Worm (Caenorhabditis elegans) whole organism, young adult: Measurements from ENCODE around the gene F21C10.18.

Experiments
- B0336.3 ChIP-seq: fragments of 200-800 bp; sonication (Bioruptor generic); IDR thresholded peaks from 2 replicates; pipeline ENCODE4 v1.3.6; 2022; ENCODE audit warnings: missing genetic modification characterization, missing compliant biosample characterization
- C17E4.6 ChIP-seq: fragments of 200-800 bp; sonication (Bioruptor generic); IDR thresholded peaks from 2 replicates; pipeline ENCODE4 v1.3.6; 2022; ENCODE audit warnings: missing genetic modification reagents, missing genetic modification characterization, missing compliant biosample characterization
- F10E7.11 ChIP-seq: sonication (generic microtip); optimal IDR thresholded peaks from 2 replicates; lab custom pipeline; 2017; ENCODE audit warnings: mild to moderate bottlenecking, missing genetic modification characterization, moderate library complexity, missing compliant biosample characterization
- F23B12.7 ChIP-seq: sonication (generic microtip); optimal IDR thresholded peaks from 2 replicates; lab custom pipeline; 2017; ENCODE audit warnings: missing genetic modification characterization, mild to moderate bottlenecking, missing compliant biosample characterization, antibody characterized with exemption, moderate library complexity; ENCODE audit not compliant: insufficient read depth
- F37B4.10 ChIP-seq: fragments of 200-800 bp; sonication (Bioruptor generic); IDR thresholded peaks from 2 replicates; pipeline ENCODE4 v1.3.6; 2022; ENCODE audit warnings: missing genetic modification characterization, missing compliant biosample characterization
- F57C9.4 ChIP-seq: sonication (generic microtip); optimal IDR thresholded peaks from 2 replicates; lab custom pipeline; 2017; ENCODE audit warnings: mild to moderate bottlenecking, missing genetic modification characterization, missing compliant biosample characterization
- T26A5.8 ChIP-seq: sonication (generic microtip); optimal IDR thresholded peaks from 2 replicates; lab custom pipeline; 2016; ENCODE audit warnings: missing genetic modification characterization, missing compliant biosample characterization
- Y67H2A.10 ChIP-seq: fragments of 200-800 bp; sonication (Bioruptor generic); conservative IDR thresholded peaks from 2 replicates; pipeline ENCODE4 v1.3.6; 2022; ENCODE audit warnings: missing genetic modification reagents, missing genetic modification characterization, missing compliant biosample characterization
- Y95B8A.8 ChIP-seq: fragments of 200-800 bp; sonication (Bioruptor generic); IDR thresholded peaks from 2 replicates; pipeline ENCODE4 v1.3.6; 2022; ENCODE audit warnings: missing genetic modification reagents, missing genetic modification characterization, missing compliant biosample characterization
- ama-1 ChIP-seq, 3 experiments: fragments of 150-350 bp in 1 of 3; sonication (generic microtip) in 2 of 3; optimal IDR thresholded peaks; 2 replicates each; lab custom pipeline; 2014 to 2018; ENCODE audit warnings: missing biosample characterization in 2 of 3, missing genetic modification characterization in 2 of 3, missing genetic modification reagents in 2 of 3
- aptf-2 ChIP-seq: fragments of 200-800 bp; sonication (Bioruptor generic); conservative IDR thresholded peaks from 2 replicates; pipeline ENCODE4 v1.3.6; 2022; ENCODE audit warnings: missing genetic modification reagents, missing genetic modification characterization, missing compliant biosample characterization
- atf-7 ChIP-seq: sonication (generic microtip); optimal IDR thresholded peaks from 2 replicates; lab custom pipeline; 2017; ENCODE audit warnings: mild to moderate bottlenecking, missing genetic modification characterization, missing compliant biosample characterization
- attf-3 ChIP-seq: fragments of 200-800 bp; sonication (Bioruptor generic); conservative IDR thresholded peaks from 2 replicates; pipeline ENCODE4 v1.3.6; 2022; ENCODE audit warnings: missing genetic modification reagents, missing genetic modification characterization, missing compliant biosample characterization
- ccch-3 ChIP-seq: fragments of 200-800 bp; sonication (Bioruptor generic); optimal IDR thresholded peaks from 2 replicates; lab custom pipeline; 2018; ENCODE audit warnings: mild to moderate bottlenecking, missing genetic modification characterization, missing compliant biosample characterization
- cebp-1 ChIP-seq, 2 experiments: fragments of 200-800 bp in 1 of 2; sonication (Bioruptor generic) in 1 of 2; sonication (generic microtip) in 1 of 2; IDR thresholded peaks in 1 of 2; optimal IDR thresholded peaks in 1 of 2; 2 replicates each; pipeline versions ENCODE4 v1.3.6 to Lab custom; 2017 to 2022; ENCODE audit warnings: missing compliant biosample characterization in 2 of 2, missing genetic modification characterization in 2 of 2, mild to moderate bottlenecking in 1 of 2, missing genetic modification reagents in 1 of 2, moderate library complexity in 1 of 2
- ceh-40 ChIP-seq: fragments of 200-800 bp; sonication (Bioruptor generic); IDR thresholded peaks from 2 replicates; pipeline ENCODE4 v1.3.6; 2022; ENCODE audit warnings: missing genetic modification characterization, missing compliant biosample characterization
- ceh-58 ChIP-seq: fragments of 200-800 bp; sonication (Bioruptor generic); IDR thresholded peaks from 2 replicates; pipeline ENCODE4 v1.3.6; 2022; ENCODE audit warnings: missing genetic modification characterization, missing compliant biosample characterization
- ceh-91 ChIP-seq: fragments of 200-800 bp; sonication (Bioruptor generic); IDR thresholded peaks from 2 replicates; pipeline ENCODE4 v1.3.6; 2022; ENCODE audit warnings: missing genetic modification reagents, missing genetic modification characterization, missing compliant biosample characterization
- chd-7 ChIP-seq: sonication (generic microtip); optimal IDR thresholded peaks from 2 replicates; lab custom pipeline; 2016; ENCODE audit warnings: mild to moderate bottlenecking, missing genetic modification characterization, moderate library complexity, missing compliant biosample characterization
- die-1 ChIP-seq: sonication (generic microtip); optimal IDR thresholded peaks from 2 replicates; lab custom pipeline; 2016; ENCODE audit warnings: missing genotype, mild to moderate bottlenecking, missing genetic modification characterization, missing compliant biosample characterization
- egl-44 ChIP-seq: fragments of 200-800 bp; sonication (Bioruptor generic); IDR thresholded peaks from 2 replicates; pipeline ENCODE4 v1.3.6; 2022; ENCODE audit warnings: missing genetic modification reagents, missing genetic modification characterization, missing compliant biosample characterization
- ets-4 ChIP-seq: fragments of 200-800 bp; sonication (Bioruptor generic); optimal IDR thresholded peaks from 2 replicates; lab custom pipeline; 2018; ENCODE audit warnings: mild to moderate bottlenecking, missing genetic modification characterization, missing compliant biosample characterization
- hmg-1.2 ChIP-seq: fragments of 200-800 bp; sonication (Bioruptor generic); IDR thresholded peaks from 2 replicates; pipeline ENCODE4 v1.3.6; 2022; ENCODE audit warnings: missing genetic modification reagents, missing genetic modification characterization, missing compliant biosample characterization
- let-607 ChIP-seq, 2 experiments: fragments of 200-800 bp in 1 of 2; sonication (Bioruptor generic) in 1 of 2; sonication (generic microtip) in 1 of 2; optimal IDR thresholded peaks; 2 replicates each; lab custom pipeline; 2016 to 2018; ENCODE audit warnings: mild to moderate bottlenecking in 2 of 2, missing compliant biosample characterization in 2 of 2, missing genetic modification characterization in 2 of 2, moderate library complexity in 2 of 2, missing genotype in 1 of 2
- lin-35 ChIP-seq, 3 experiments: fragments of 150-350 bp in 2 of 3; sonication (generic microtip) in 1 of 3; optimal IDR thresholded peaks; 2 replicates each; lab custom pipeline; 2014 to 2018; ENCODE audit warnings: missing biosample characterization in 3 of 3, missing genetic modification characterization in 3 of 3, missing genetic modification reagents in 3 of 3
- lin-40 ChIP-seq: sonication (generic microtip); optimal IDR thresholded peaks from 2 replicates; lab custom pipeline; 2016; ENCODE audit warnings: missing genetic modification characterization, mild to moderate bottlenecking, missing compliant biosample characterization, missing genotype, missing genetic modification reagents
- lin-54 ChIP-seq: fragments of 200-800 bp; sonication (Bioruptor generic); optimal IDR thresholded peaks from 2 replicates; lab custom pipeline; 2018; ENCODE audit warnings: mild to moderate bottlenecking, missing genetic modification characterization, missing compliant biosample characterization
- lsy-27 ChIP-seq: sonication (generic microtip); optimal IDR thresholded peaks from 2 replicates; lab custom pipeline; 2017; ENCODE audit warnings: missing genetic modification characterization, mild to moderate bottlenecking, missing compliant biosample characterization, antibody characterized with exemption, missing genotype, borderline replicate concordance; ENCODE audit not compliant: insufficient read depth
- mcd-1 ChIP-seq: fragments of 200-800 bp; sonication (Bioruptor generic); IDR thresholded peaks from 2 replicates; pipeline ENCODE4 v1.3.6; 2022; ENCODE audit warnings: missing genetic modification reagents, missing genetic modification characterization, missing compliant biosample characterization
- mel-28 ChIP-seq: sonication (generic microtip); optimal IDR thresholded peaks from 2 replicates; lab custom pipeline; 2016; ENCODE audit warnings: borderline replicate concordance, mild to moderate bottlenecking, missing genetic modification characterization, missing compliant biosample characterization
- mes-4 ChIP-seq: sonication (generic microtip); optimal IDR thresholded peaks from 2 replicates; lab custom pipeline; 2016; ENCODE audit warnings: missing genotype, missing genetic modification characterization, missing compliant biosample characterization
- mxl-1 ChIP-seq: sonication (generic microtip); optimal IDR thresholded peaks from 2 replicates; lab custom pipeline; 2016; ENCODE audit warnings: missing genetic modification characterization, missing compliant biosample characterization
- nfya-1 ChIP-seq: sonication (generic microtip); optimal IDR thresholded peaks from 2 replicates; lab custom pipeline; 2017; ENCODE audit warnings: antibody characterized with exemption, missing compliant biosample characterization, missing genetic modification characterization, borderline replicate concordance; ENCODE audit not compliant: insufficient read depth
- nfya-2 ChIP-seq: fragments of 200-800 bp; sonication (Bioruptor generic); IDR thresholded peaks from 2 replicates; pipeline ENCODE4 v1.3.6; 2022; ENCODE audit warnings: missing genetic modification reagents, missing genetic modification characterization, missing compliant biosample characterization
- nhr-27 ChIP-seq: fragments of 200-800 bp; sonication (Bioruptor generic); optimal IDR thresholded peaks from 2 replicates; lab custom pipeline; 2018; ENCODE audit warnings: mild to moderate bottlenecking, missing genetic modification characterization, moderate library complexity, missing compliant biosample characterization
- nhr-90 ChIP-seq: sonication (generic microtip); optimal IDR thresholded peaks from 2 replicates; lab custom pipeline; 2016; ENCODE audit warnings: missing genotype, mild to moderate bottlenecking, missing genetic modification characterization, missing compliant biosample characterization
- rcor-1 ChIP-seq: fragments of 200-800 bp; sonication (Bioruptor generic); IDR thresholded peaks from 2 replicates; pipeline ENCODE4 v1.3.6; 2022; ENCODE audit warnings: missing genetic modification reagents, missing genetic modification characterization, missing compliant biosample characterization
- sea-2 ChIP-seq: fragments of 200-800 bp; sonication (Bioruptor generic); IDR thresholded peaks from 2 replicates; pipeline ENCODE4 v1.3.6; 2022; ENCODE audit warnings: missing genetic modification characterization, missing compliant biosample characterization
- sptf-2 ChIP-seq: fragments of 200-800 bp; sonication (Bioruptor generic); optimal IDR thresholded peaks from 2 replicates; lab custom pipeline; 2018; ENCODE audit warnings: mild to moderate bottlenecking, missing genetic modification characterization, missing compliant biosample characterization
- tbx-9 ChIP-seq: sonication (generic microtip); optimal IDR thresholded peaks from 2 replicates; lab custom pipeline; 2016; ENCODE audit warnings: borderline replicate concordance, missing genetic modification characterization, inconsistent platforms, missing compliant biosample characterization
- tlf-1 ChIP-seq: fragments of 200-800 bp; sonication (Bioruptor generic); optimal IDR thresholded peaks from 2 replicates; lab custom pipeline; 2018; ENCODE audit warnings: mild to moderate bottlenecking, missing genetic modification characterization, missing compliant biosample characterization
- ztf-18 ChIP-seq: sonication (generic microtip); optimal IDR thresholded peaks from 2 replicates; lab custom pipeline; 2016; ENCODE audit warnings: missing genotype, mild to moderate bottlenecking, missing genetic modification characterization, missing compliant biosample characterization
- ztf-22 ChIP-seq: fragments of 200-800 bp; sonication (Bioruptor generic); optimal IDR thresholded peaks from 2 replicates; lab custom pipeline; 2018; ENCODE audit warnings: mild to moderate bottlenecking, missing genetic modification characterization, moderate library complexity, missing compliant biosample characterization
- ztf-25 ChIP-seq: fragments of 200-800 bp; sonication (Bioruptor generic); IDR thresholded peaks from 2 replicates; pipeline ENCODE4 v1.3.6; 2022; ENCODE audit warnings: missing genetic modification reagents, missing genetic modification characterization, missing compliant biosample characterization
- ztf-26 ChIP-seq: sonication (generic microtip); optimal IDR thresholded peaks from 2 replicates; lab custom pipeline; 2017; ENCODE audit warnings: missing genetic modification characterization, missing compliant biosample characterization
- ztf-28 ChIP-seq: fragments of 200-800 bp; sonication (Bioruptor generic); IDR thresholded peaks from 2 replicates; pipeline ENCODE4 v1.3.6; 2022; ENCODE audit warnings: missing genetic modification reagents, missing genetic modification characterization, missing compliant biosample characterization
- ztf-3 ChIP-seq: fragments of 200-800 bp; sonication (Bioruptor generic); optimal IDR thresholded peaks from 2 replicates; lab custom pipeline; 2018; ENCODE audit warnings: mild to moderate bottlenecking, missing genetic modification characterization, missing compliant biosample characterization

Gene F21C10.18

DNA sequence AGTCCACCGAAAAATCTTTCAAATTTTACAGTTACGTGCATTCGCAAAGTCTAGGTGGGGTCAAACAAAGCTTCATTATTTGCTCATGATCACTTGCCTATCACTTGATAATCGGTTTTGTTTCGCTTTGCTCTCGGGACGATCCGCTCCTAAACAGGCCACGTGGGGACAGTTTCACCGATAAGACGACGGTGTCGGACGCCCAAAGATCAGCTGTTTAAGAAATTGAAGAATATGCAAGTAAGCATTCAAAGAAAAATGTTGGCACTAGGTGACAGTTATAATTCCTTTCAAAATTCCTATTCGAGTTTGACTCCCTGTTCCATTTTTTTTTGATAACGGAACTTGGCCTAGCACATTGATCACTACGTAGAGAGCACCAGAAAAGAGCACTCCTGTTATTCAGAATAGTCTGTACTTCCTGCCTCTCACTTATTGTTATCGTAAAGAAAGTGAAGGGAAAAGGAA, 28.3 kb upstream of the F21C10.18 start (continued):
- TF ChIP-seq ceh-58 (GFP tag; lab: Robert Waterston, UW) (no peak), ztf-3 (GFP tag; lab: Kevin White, UChicago) (no peak), tlf-1 (GFP tag; lab: Kevin White, UChicago) (peak; percentile 57), tbx-9 (no peak), hmg-1.2 (GFP tag; lab: Robert Waterston, UW) (no peak), mes-4 (tag; lab: Kevin White, UChicago) (no peak), aptf-2 (GFP tag; lab: Robert Waterston, UW) (no peak), atf-7 (tag; lab: Kevin White, UChicago) (peak; percentile 88), mcd-1 (0 out of 2 replicates have a peak, but pooled peaks have one; percentile 6), C17E4.6 (GFP tag; lab: Robert Waterston, UW) (no peak), mxl-1 (no peak), Y95B8A.8 (GFP tag; lab: Robert Waterston, UW) (0 out of 2 replicates have a peak, but pooled peaks have one; percentile 36), B0336.3 (GFP tag; lab: Robert Waterston, UW) (peak; percentile 72), ccch-3 (GFP tag; lab: Kevin White, UChicago) (no peak), cebp-1 (GFP tag; IDR thresholded peaks at IDR 0.05; lab: Robert Waterston, UW) (peak; percentile 22; the same call in 1 of the 2 replicates), cebp-1 (tag; optimal IDR thresholded peaks at IDR 0.05; lab: Kevin White, UChicago) (peak; percentile 68), lsy-27 (tag; lab: Kevin White, UChicago) (no peak), F57C9.4 (tag; lab: Kevin White, UChicago) (no peak), chd-7 (tag; lab: Kevin White, UChicago) (peak; percentile 47), mel-28 (tag; lab: Kevin White, UChicago) (no peak), lin-40 (peak; percentile 21), nfya-1 (no peak), T26A5.8 (tag; lab: Kevin White, UChicago) (no peak), ztf-28 (no peak), ceh-40 (GFP tag; lab: Robert Waterston, UW) (no peak), nfya-2 (GFP tag; lab: Robert Waterston, UW) (no peak), lin-35 (GFP tag; optimal IDR thresholded peaks at IDR 0.05; lab: Kevin White, UChicago) (no peak), F10E7.11 (tag; lab: Kevin White, UChicago) (no peak), F23B12.7 (tag; lab: Kevin White, UChicago) (no peak), ztf-22 (GFP tag; lab: Kevin White, UChicago) (peak; percentile 87), nhr-27 (tag; lab: Kevin White, UChicago) (no peak), Y67H2A.10 (GFP tag; lab: Robert Waterston, UW) (no peak), nhr-90 (tag; lab: Kevin White, UChicago) (peak; percentile 54), let-607 (tag; optimal IDR thresholded peaks at IDR 0.05; lab: Kevin White, UChicago) (peak; percentile 53 to 74), die-1 (no peak), ceh-91 (GFP tag; lab: Robert Waterston, UW) (no peak), sea-2 (GFP tag; lab: Robert Waterston, UW) (no peak), ama-1 (optimal IDR thresholded peaks at IDR 0.05; lab: Kevin White, UChicago) (no peak), ama-1 (GFP tag; optimal IDR thresholded peaks at IDR 0.05; lab: Kevin White, UChicago) (no peak), ztf-18 (no peak), egl-44 (peak; percentile 79), F37B4.10 (GFP tag; lab: Robert Waterston, UW) (no peak), sptf-2 (no peak), ztf-25 (no peak), ztf-26 (tag; lab: Kevin White, UChicago) (no peak), lin-54 (peak; percentile 40), ets-4 (GFP tag; lab: Kevin White, UChicago) (peak; percentile 92), attf-3 (GFP tag; lab: Robert Waterston, UW) (no peak), rcor-1 (no peak)
